Fruit fly (Drosophila melanogaster): Measurements from ENCODE around the gene hep.

hep gene

dm6 chrX:13109583-13110126, 19.4 kb upstream of the hep start (continued):
- TF ChIP-seq nmo (GFP tag; optimal IDR thresholded peaks at IDR 0.05): peak; percentile 44
- TF ChIP-seq dimm (GFP tag; IDR thresholded peaks at IDR 0.05): no peak
- peak; percentile 28 for TF ChIP-seq CG2120 (GFP tag; optimal IDR thresholded peaks at IDR 0.05)
- no peak for TF ChIP-seq seq (GFP tag; IDR thresholded peaks at IDR 0.05)
- peak; percentile 71 for TF ChIP-seq Ptx1 (GFP tag; IDR thresholded peaks at IDR 0.05)
- TF ChIP-seq Awh (GFP tag; IDR thresholded peaks at IDR 0.05): peak; percentile 69
- peak; percentile 19 for TF ChIP-seq Fer2 (tag; optimal IDR thresholded peaks at IDR 0.05)
- TF ChIP-seq CG7372 (GFP tag; IDR thresholded peaks at IDR 0.05): 0 out of 2 replicates have a peak, but pooled peaks have one; percentile 22
- no peak for TF ChIP-seq CG4707 (GFP tag; optimal IDR thresholded peaks at IDR 0.05)
- peak; percentile 34; the same call in 1 of the 2 replicates for TF ChIP-seq HLH3B (GFP tag; IDR thresholded peaks at IDR 0.05)
- no peak for TF ChIP-seq bigmax (GFP tag; optimal IDR thresholded peaks at IDR 0.05)
- TF ChIP-seq ro (GFP tag; IDR thresholded peaks at IDR 0.05): no peak
- TF ChIP-seq CG12155 (GFP tag; optimal IDR thresholded peaks at IDR 0.05): peak; percentile 8
- TF ChIP-seq Optix (GFP tag; IDR thresholded peaks at IDR 0.05): no peak
- TF ChIP-seq CG13424 (tag; optimal IDR thresholded peaks at IDR 0.05): peak; percentile 59
- TF ChIP-seq CG10147 (GFP tag; optimal IDR thresholded peaks at IDR 0.05): peak; percentile 16
- no peak for TF ChIP-seq pb (GFP tag; optimal IDR thresholded peaks at IDR 0.05)
- TF ChIP-seq BtbVII (GFP tag; optimal IDR thresholded peaks at IDR 0.05): peak; percentile 13
- TF ChIP-seq bcd (GFP tag; optimal IDR thresholded peaks at IDR 0.05): peak; percentile 34
- TF ChIP-seq wek (GFP tag; optimal IDR thresholded peaks at IDR 0.05): no peak
- TF ChIP-seq Dad (GFP tag; optimal IDR thresholded peaks at IDR 0.05): no peak
- peak; percentile 25 for TF ChIP-seq Sox100B (GFP tag; optimal IDR thresholded peaks at IDR 0.05)
- TF ChIP-seq Xbp1 (GFP tag; optimal IDR thresholded peaks at IDR 0.05): peak; percentile 9
- TF ChIP-seq lmd (GFP tag; IDR thresholded peaks at IDR 0.05): peak; percentile 63
- TF ChIP-seq CG30403 (GFP tag; optimal IDR thresholded peaks at IDR 0.05): peak; percentile 35
- TF ChIP-seq CG7839 (tag; optimal IDR thresholded peaks at IDR 0.05): peak; percentile 61
- TF ChIP-seq psq (GFP tag; optimal IDR thresholded peaks at IDR 0.05): no peak
- peak; percentile 22 for TF ChIP-seq Ssrp (tag; optimal IDR thresholded peaks at IDR 0.05)
- peak; percentile 43; the same call in 1 of the 2 replicates for TF ChIP-seq E2f2 (GFP tag; IDR thresholded peaks at IDR 0.05)
- peak; percentile 19 for TF ChIP-seq CrebB (tag; optimal IDR thresholded peaks at IDR 0.05)
- no peak for TF ChIP-seq fru (optimal IDR thresholded peaks at IDR 0.05)
- 0 out of 2 replicates have a peak, but pooled peaks have one; percentile 58 for TF ChIP-seq CG14014 (GFP tag; IDR thresholded peaks at IDR 0.05)
- TF ChIP-seq CG15269 (tag; optimal IDR thresholded peaks at IDR 0.05): peak; percentile 77
- peak; percentile 57 for TF ChIP-seq Oli (tag; optimal IDR thresholded peaks at IDR 0.05)
- peak; percentile 39 for TF ChIP-seq ind (GFP tag; optimal IDR thresholded peaks at IDR 0.05)
- peak; percentile 44 for TF ChIP-seq Blimp-1 (GFP tag; optimal IDR thresholded peaks at IDR 0.05)
- peak; percentile 66 for TF ChIP-seq vvl (GFP tag; IDR thresholded peaks at IDR 0.05)
- TF ChIP-seq CG11560 (tag; IDR thresholded peaks at IDR 0.05): no peak
- TF ChIP-seq CG5245 (GFP tag; optimal IDR thresholded peaks at IDR 0.05): no peak
- no peak for TF ChIP-seq peb (GFP tag; IDR thresholded peaks at IDR 0.05)
- TF ChIP-seq cwo (GFP tag; optimal IDR thresholded peaks at IDR 0.05): peak; percentile 46
- 0 out of 2 replicates have a peak, but pooled peaks have one; percentile 11 for TF ChIP-seq gsb (GFP tag; IDR thresholded peaks at IDR 0.05)
- TF ChIP-seq CG13296 (GFP tag; optimal IDR thresholded peaks at IDR 0.05): peak; percentile 38
- no peak for TF ChIP-seq slp2 (GFP tag; optimal IDR thresholded peaks at IDR 0.05)
- TF ChIP-seq Fer3 (tag; optimal IDR thresholded peaks at IDR 0.05): peak; percentile 60
- TF ChIP-seq CG11695 (GFP tag; IDR thresholded peaks at IDR 0.05): peak; percentile 61; the same call in 2 of the 3 replicates
- no peak for TF ChIP-seq CG17612 (GFP tag; IDR thresholded peaks at IDR 0.05)
- TF ChIP-seq CG9817 (tag; optimal IDR thresholded peaks at IDR 0.05): peak; percentile 25
- TF ChIP-seq CG15514 (GFP tag; optimal IDR thresholded peaks at IDR 0.05): peak; percentile 13
- peak; percentile 55 for TF ChIP-seq Fer1 (GFP tag; optimal IDR thresholded peaks at IDR 0.05)
- peak; percentile 60 for TF ChIP-seq CG3847 (GFP tag; IDR thresholded peaks at IDR 0.05)

All from whole organism, embryonic.